Fruit fly (Drosophila melanogaster) whole organism, embryonic: Measurements from ENCODE around the gene CG42514.

ENCODE experiments used
- Adf1 ChIP-seq: fragments of 200-800 bp; sonication (Bioruptor generic); IDR thresholded peaks from 2 replicates; pipeline ENCODE4 v1.3.6; 2022; ENCODE audit warnings: missing biosample characterization, missing genetic modification characterization
- Antp ChIP-seq: fragments of 200-800 bp; sonication (Bioruptor generic); optimal IDR thresholded peaks from 3 replicates; lab custom pipeline; 2016; ENCODE audit warnings: missing biosample characterization, missing genetic modification characterization
- Atf6 ChIP-seq: fragments of 200-800 bp; sonication (Bioruptor generic); IDR thresholded peaks from 2 replicates; pipeline ENCODE4 v1.3.6; 2022; ENCODE audit warnings: missing biosample characterization, missing genetic modification characterization
- CG10267 ChIP-seq: fragments of 200-800 bp; sonication (Bioruptor generic); optimal IDR thresholded peaks from 2 replicates; lab custom pipeline; 2018; ENCODE audit warnings: missing biosample characterization, mild to moderate bottlenecking, missing genetic modification characterization, moderate library complexity
- CG10274 ChIP-seq: fragments of 200-800 bp; sonication (Bioruptor generic); optimal IDR thresholded peaks from 3 replicates; lab custom pipeline; 2017; ENCODE audit warnings: missing biosample characterization, mild to moderate bottlenecking, missing genetic modification characterization
- CG11696 ChIP-seq: fragments of 200-800 bp; sonication (Bioruptor generic); IDR thresholded peaks from 2 replicates; pipeline ENCODE4 v1.3.6; 2022; ENCODE audit warnings: missing biosample characterization, missing genetic modification characterization
- CG11723 ChIP-seq: fragments of 200-800 bp; sonication (Bioruptor generic); optimal IDR thresholded peaks from 2 replicates; lab custom pipeline; 2017; ENCODE audit warnings: missing biosample characterization, mild to moderate bottlenecking, missing genetic modification characterization
- CG12299 ChIP-seq: fragments of 200-800 bp; sonication (Bioruptor generic); optimal IDR thresholded peaks from 2 replicates; lab custom pipeline; 2018; ENCODE audit warnings: missing biosample characterization, mild to moderate bottlenecking, missing genetic modification characterization
- CG12659 ChIP-seq: fragments of 200-800 bp; sonication (Bioruptor generic); optimal IDR thresholded peaks from 3 replicates; lab custom pipeline; 2017; ENCODE audit warnings: mild to moderate bottlenecking, missing biosample characterization, missing genetic modification reagents, missing genetic modification characterization
- CG13424 ChIP-seq: fragments of 200-800 bp; sonication (Bioruptor generic); optimal IDR thresholded peaks from 2 replicates; lab custom pipeline; 2019; ENCODE audit warnings: missing biosample characterization, mild to moderate bottlenecking, missing genetic modification characterization, moderate library complexity
- CG14860 ChIP-seq: fragments of 200-800 bp; sonication (Bioruptor generic); IDR thresholded peaks from 3 replicates; pipeline ENCODE4 v1.3.6; 2022; ENCODE audit warnings: missing biosample characterization, missing genetic modification characterization; ENCODE audit not compliant: partially characterized antibody
- CG15479 ChIP-seq: fragments of 200-800 bp; sonication (Bioruptor generic); optimal IDR thresholded peaks from 3 replicates; lab custom pipeline; 2019; ENCODE audit warnings: missing biosample characterization, mild to moderate bottlenecking, missing genetic modification characterization, moderate library complexity
- CG15514 ChIP-seq: fragments of 200-800 bp; sonication (Bioruptor generic); optimal IDR thresholded peaks from 3 replicates; lab custom pipeline; 2017; ENCODE audit warnings: missing biosample characterization, missing genetic modification characterization, mild to moderate bottlenecking, moderate library complexity, missing genetic modification reagents
- CG18011 ChIP-seq: fragments of 200-800 bp; sonication (Bioruptor generic); optimal IDR thresholded peaks from 2 replicates; lab custom pipeline; 2017; ENCODE audit warnings: missing biosample characterization, missing genetic modification characterization, mild to moderate bottlenecking, moderate library complexity, missing genotype
- CG34376 ChIP-seq: fragments of 200-800 bp; sonication (Bioruptor generic); optimal IDR thresholded peaks from 2 replicates; lab custom pipeline; 2018; ENCODE audit warnings: missing biosample characterization, mild to moderate bottlenecking, missing genetic modification characterization
- CG4282 ChIP-seq: fragments of 200-800 bp; sonication (Bioruptor generic); optimal IDR thresholded peaks from 2 replicates; lab custom pipeline; 2016; ENCODE audit warnings: missing biosample characterization, missing genetic modification characterization
- CG6272 ChIP-seq: fragments of 200-800 bp; sonication (Bioruptor generic); IDR thresholded peaks from 2 replicates; pipeline ENCODE4 v1.3.6; 2022; ENCODE audit warnings: missing biosample characterization, missing genetic modification characterization
- CG6683 ChIP-seq: fragments of 200-800 bp; sonication (Bioruptor generic); optimal IDR thresholded peaks from 2 replicates; lab custom pipeline; 2017; ENCODE audit warnings: missing biosample characterization, mild to moderate bottlenecking, missing genetic modification characterization, missing genetic modification reagents
- CG8478 ChIP-seq: fragments of >200 bp; optimal IDR thresholded peaks from 2 replicates; lab custom pipeline; 2018
- CG9609 ChIP-seq: fragments of 200-800 bp; sonication (Bioruptor generic); optimal IDR thresholded peaks from 3 replicates; lab custom pipeline; 2016; ENCODE audit warnings: missing biosample characterization, missing genetic modification characterization
- Chrac-16 ChIP-seq: fragments of 200-800 bp; sonication (Bioruptor generic); optimal IDR thresholded peaks from 3 replicates; lab custom pipeline; 2016; ENCODE audit warnings: missing biosample characterization, missing genetic modification characterization
- Doc2 ChIP-seq: fragments of 200-800 bp; sonication (Bioruptor generic); IDR thresholded peaks from 2 replicates; pipeline ENCODE4 v1.3.6; 2022; ENCODE audit warnings: missing biosample characterization, missing genetic modification characterization
- Dref ChIP-seq: fragments of 200-800 bp; sonication (Bioruptor generic); IDR thresholded peaks from 2 replicates; pipeline ENCODE4 v1.3.6; 2022; ENCODE audit warnings: missing biosample characterization, missing genetic modification characterization
- HHEX ChIP-seq: fragments of 200-800 bp; sonication (Bioruptor generic); optimal IDR thresholded peaks from 3 replicates; lab custom pipeline; 2017; ENCODE audit warnings: missing biosample characterization, mild to moderate bottlenecking, missing genetic modification characterization, missing genetic modification reagents
- HLH3B ChIP-seq: fragments of 200-800 bp; sonication (Bioruptor generic); IDR thresholded peaks from 2 replicates; pipeline ENCODE4 v1.3.6; 2022; ENCODE audit warnings: missing biosample characterization, missing genetic modification characterization
- Lhr ChIP-seq: fragments of 200-800 bp; sonication (Bioruptor generic); optimal IDR thresholded peaks from 3 replicates; lab custom pipeline; 2017; ENCODE audit warnings: mild to moderate bottlenecking, missing biosample characterization, missing genetic modification reagents, missing genetic modification characterization
- MESR4 ChIP-seq: fragments of 200-800 bp; sonication (Bioruptor generic); optimal IDR thresholded peaks from 2 replicates; lab custom pipeline; 2018; ENCODE audit warnings: missing biosample characterization, mild to moderate bottlenecking, missing genetic modification characterization, moderate library complexity
- Max ChIP-seq: fragments of 200-800 bp; sonication (Bioruptor generic); optimal IDR thresholded peaks from 2 replicates; lab custom pipeline; 2016; ENCODE audit warnings: missing biosample characterization, mild to moderate bottlenecking, missing genetic modification characterization
- Pdp1 ChIP-seq, 2 experiments: fragments of 200-800 bp; sonication (Bioruptor generic); optimal IDR thresholded peaks; 3 replicates each; lab custom pipeline; 2016; ENCODE audit warnings: missing biosample characterization in 2 of 2, missing genetic modification characterization in 2 of 2, mild to moderate bottlenecking in 1 of 2, moderate library complexity in 1 of 2
- Sin3A ChIP-seq: fragments of >200 bp; optimal IDR thresholded peaks from 2 replicates; lab custom pipeline; 2018
- Spps ChIP-seq: fragments of 200-800 bp; sonication (Bioruptor generic); optimal IDR thresholded peaks from 2 replicates; lab custom pipeline; 2018; ENCODE audit warnings: missing biosample characterization, mild to moderate bottlenecking, missing genetic modification characterization
- ash1 ChIP-seq: fragments of 200-800 bp; sonication (Bioruptor generic); optimal IDR thresholded peaks from 2 replicates; lab custom pipeline; 2018; ENCODE audit warnings: missing biosample characterization, mild to moderate bottlenecking, missing genetic modification characterization
- bcd ChIP-seq: fragments of 200-800 bp; sonication (Bioruptor generic); optimal IDR thresholded peaks from 2 replicates; lab custom pipeline; 2017; ENCODE audit warnings: missing biosample characterization, mild to moderate bottlenecking, missing genetic modification characterization
- btn ChIP-seq: fragments of 200-800 bp; sonication (Bioruptor generic); optimal IDR thresholded peaks from 2 replicates; lab custom pipeline; 2016; ENCODE audit warnings: missing biosample characterization, missing genetic modification characterization
- cato ChIP-seq: fragments of 200-800 bp; sonication (Bioruptor generic); optimal IDR thresholded peaks from 2 replicates; lab custom pipeline; 2016; ENCODE audit warnings: missing biosample characterization, missing genetic modification characterization, borderline replicate concordance
- da ChIP-seq: fragments of 200-800 bp; sonication (Bioruptor generic); optimal IDR thresholded peaks from 2 replicates; lab custom pipeline; 2016; ENCODE audit warnings: missing biosample characterization, missing genetic modification characterization
- danr ChIP-seq: fragments of 200-800 bp; sonication (Bioruptor generic); IDR thresholded peaks from 2 replicates; pipeline ENCODE4 v1.3.6; 2022; ENCODE audit warnings: missing biosample characterization, missing genetic modification characterization
- dati ChIP-seq: fragments of 200-800 bp; sonication (Bioruptor generic); IDR thresholded peaks from 2 replicates; pipeline ENCODE4 v1.3.6; 2022; ENCODE audit warnings: missing biosample characterization, missing genetic modification characterization
- dm ChIP-seq: fragments of 200-800 bp; sonication (Bioruptor generic); optimal IDR thresholded peaks from 3 replicates; lab custom pipeline; 2016; ENCODE audit warnings: missing biosample characterization, missing genetic modification characterization
- en ChIP-seq: fragments of 200-800 bp; sonication (Bioruptor generic); optimal IDR thresholded peaks from 2 replicates; lab custom pipeline; 2016; ENCODE audit warnings: missing biosample characterization, missing genetic modification characterization
- ftz-f1 ChIP-seq: fragments of 200-800 bp; sonication (Bioruptor generic); optimal IDR thresholded peaks from 2 replicates; lab custom pipeline; 2016; ENCODE audit warnings: missing biosample characterization, missing genetic modification characterization
- fu2 ChIP-seq: fragments of 200-800 bp; sonication (Bioruptor generic); optimal IDR thresholded peaks from 2 replicates; lab custom pipeline; 2016; ENCODE audit warnings: missing biosample characterization, missing genetic modification characterization
- gro ChIP-seq: fragments of 200-800 bp; sonication (Bioruptor generic); optimal IDR thresholded peaks from 2 replicates; lab custom pipeline; 2016; ENCODE audit warnings: missing biosample characterization, missing genetic modification characterization
- jigr1 ChIP-seq: fragments of 200-800 bp; sonication (Bioruptor generic); IDR thresholded peaks from 3 replicates; pipeline ENCODE4 v1.3.6; 2022; ENCODE audit warnings: missing biosample characterization, missing genetic modification characterization
- lbe ChIP-seq: fragments of 200-800 bp; sonication (Bioruptor generic); optimal IDR thresholded peaks from 2 replicates; lab custom pipeline; 2016; ENCODE audit warnings: missing biosample characterization, mild to moderate bottlenecking, missing genetic modification characterization
- ranshi ChIP-seq: fragments of 200-800 bp; sonication (Bioruptor generic); IDR thresholded peaks from 2 replicates; pipeline ENCODE4 v1.3.6; 2022; ENCODE audit warnings: missing biosample characterization, missing genetic modification characterization
- repo ChIP-seq: fragments of 200-800 bp; sonication (Bioruptor generic); optimal IDR thresholded peaks from 2 replicates; lab custom pipeline; 2016; ENCODE audit warnings: missing biosample characterization, missing genetic modification characterization
- ro ChIP-seq: fragments of 200-800 bp; sonication (Bioruptor generic); IDR thresholded peaks from 2 replicates; pipeline ENCODE4 v1.3.6; 2022; ENCODE audit warnings: missing biosample characterization, missing genetic modification characterization
- sens-2 ChIP-seq: fragments of 200-800 bp; sonication (Bioruptor generic); IDR thresholded peaks from 2 replicates; pipeline ENCODE4 v1.3.6; 2022; ENCODE audit warnings: missing biosample characterization, missing genetic modification characterization
- tll ChIP-seq, 2 experiments: fragments of 200-800 bp in 1 of 2; fragments of >200 bp in 1 of 2; sonication (Bioruptor generic) in 1 of 2; optimal IDR thresholded peaks; 2 replicates each; lab custom pipeline; 2017 to 2019; ENCODE audit warnings: missing biosample characterization in 2 of 2, missing genetic modification characterization in 2 of 2, mild to moderate bottlenecking in 1 of 2, moderate library complexity in 1 of 2
- yki ChIP-seq: fragments of >200 bp; optimal IDR thresholded peaks from 3 replicates; lab custom pipeline; 2018

The CG42514 gene

dm6 chr3L:16488483-16489258 is 7.4 kb downstream of the CG42514 start (continued):
- TF ChIP-seq bcd = peak; percentile 45
- TF ChIP-seq CG15479 (GFP tag; lab: Kevin White, UChicago) = no peak
- peak; percentile 25 for TF ChIP-seq Spps (tag; lab: Kevin White, UChicago)
- no peak for TF ChIP-seq Doc2 (GFP tag; lab: Robert Waterston, UW)
- TF ChIP-seq CG12299 = no peak
- no peak for TF ChIP-seq sens-2
- no peak for TF ChIP-seq Sin3A (lab: Kevin White, UChicago)
- no peak for TF ChIP-seq repo (GFP tag; lab: Kevin White, UChicago)
- TF ChIP-seq MESR4 = no peak
- no peak for TF ChIP-seq CG9609 (GFP tag; lab: Kevin White, UChicago)
- TF ChIP-seq yki (lab: Kevin White, UChicago) = no peak
- TF ChIP-seq ash1 (GFP tag; lab: Kevin White, UChicago) = no peak
- TF ChIP-seq Max (GFP tag; lab: Kevin White, UChicago) = no peak
- no peak for TF ChIP-seq Antp (GFP tag; lab: Kevin White, UChicago)
- no peak for TF ChIP-seq cato (GFP tag; lab: Kevin White, UChicago)
- no peak for TF ChIP-seq en (GFP tag; lab: Kevin White, UChicago)
- TF ChIP-seq dm (GFP tag; lab: Kevin White, UChicago) = no peak
- TF ChIP-seq CG15514 (GFP tag; lab: Kevin White, UChicago) = no peak
- no peak for TF ChIP-seq CG6683 (GFP tag; lab: Kevin White, UChicago)
- peak; percentile 26 for TF ChIP-seq Lhr (GFP tag; lab: Kevin White, UChicago)
- TF ChIP-seq CG8478 (lab: Kevin White, UChicago) = no peak
- no peak for TF ChIP-seq danr (GFP tag; lab: Robert Waterston, UW)
- no peak for TF ChIP-seq dati (GFP tag; lab: Robert Waterston, UW)
- TF ChIP-seq CG11723 (GFP tag; lab: Kevin White, UChicago) = no peak
- no peak for TF ChIP-seq da (GFP tag; lab: Kevin White, UChicago)
- TF ChIP-seq CG12659 = no peak
- no peak for TF ChIP-seq CG34376
- TF ChIP-seq lbe (GFP tag; lab: Kevin White, UChicago) = peak; percentile 49
- no peak for TF ChIP-seq ro (GFP tag; lab: Robert Waterston, UW)
- no peak for TF ChIP-seq Chrac-16 (GFP tag; lab: Kevin White, UChicago)
- TF ChIP-seq Pdp1 (GFP tag; optimal IDR thresholded peaks at IDR 0.05; lab: Kevin White, UChicago) = no peak
- no peak for TF ChIP-seq CG14860 (GFP tag; lab: Robert Waterston, UW)
- no peak for TF ChIP-seq jigr1 (GFP tag; lab: Robert Waterston, UW)
- no peak for TF ChIP-seq CG4282 (GFP tag; lab: Kevin White, UChicago)
- TF ChIP-seq Adf1 (GFP tag; lab: Robert Waterston, UW) = no peak
- no peak for TF ChIP-seq fu2 (GFP tag; lab: Kevin White, UChicago)
- TF ChIP-seq CG10267 = peak; percentile 18
- TF ChIP-seq CG6272 (GFP tag; lab: Robert Waterston, UW) = no peak
- TF ChIP-seq ranshi (GFP tag; lab: Robert Waterston, UW) = no peak
- no peak for TF ChIP-seq gro (GFP tag; lab: Kevin White, UChicago)
- TF ChIP-seq CG11696 = no peak
- no peak for TF ChIP-seq tll (GFP tag; optimal IDR thresholded peaks at IDR 0.05; lab: Kevin White, UChicago)
- TF ChIP-seq ftz-f1 (GFP tag; lab: Kevin White, UChicago) = no peak
- TF ChIP-seq CG13424 (tag; lab: Kevin White, UChicago) = peak; percentile 17
- no peak for TF ChIP-seq HHEX
- no peak for TF ChIP-seq Dref (GFP tag; lab: Robert Waterston, UW)
- TF ChIP-seq CG18011 = no peak
- no peak for TF ChIP-seq btn
- no peak for TF ChIP-seq CG10274
- TF ChIP-seq HLH3B (GFP tag; lab: Robert Waterston, UW) = 0 out of 2 replicates have a peak, but pooled peaks have one; percentile 5
- no peak for TF ChIP-seq Atf6 (GFP tag; lab: Robert Waterston, UW)
